Worm (Caenorhabditis elegans) whole organism, midembryonic: ENCODE data around the gene blos-4.
A peak's percentile ranks its signal among the peaks of the same experiment; 100 is the strongest.

Experiments used
- T22C8.4 ChIP-seq: fragments of 200-800 bp; sonication (Bioruptor generic); IDR thresholded peaks from 2 replicates; pipeline ENCODE4 v1.3.6; 2022; ENCODE audit warnings: missing genetic modification characterization, missing compliant biosample characterization
- cog-1 ChIP-seq: sonication (generic microtip); optimal IDR thresholded peaks from 2 replicates; lab custom pipeline; 2016; ENCODE audit warnings: missing genetic modification characterization, missing compliant biosample characterization
- flt-1 ChIP-seq: fragments of 200-800 bp; sonication (Bioruptor generic); IDR thresholded peaks from 2 replicates; pipeline ENCODE4 v1.3.6; 2022; ENCODE audit warnings: missing genetic modification characterization, missing compliant biosample characterization
- klf-2 ChIP-seq: fragments of 200-800 bp; sonication (Bioruptor generic); conservative IDR thresholded peaks from 2 replicates; pipeline ENCODE4 v1.3.6; 2022; ENCODE audit warnings: missing genetic modification reagents, missing genetic modification characterization, missing compliant biosample characterization
- med-1 ChIP-seq: sonication (generic microtip); optimal IDR thresholded peaks from 2 replicates; lab custom pipeline; 2017; ENCODE audit warnings: missing genetic modification characterization, mild to moderate bottlenecking, missing compliant biosample characterization, antibody characterized with exemption, missing genetic modification reagents; ENCODE audit not compliant: insufficient read depth
- ref-1 ChIP-seq: fragments of 200-800 bp; sonication (Bioruptor generic); conservative IDR thresholded peaks from 2 replicates; pipeline ENCODE4 v1.3.6; 2022; ENCODE audit warnings: missing genetic modification reagents, missing genetic modification characterization, missing compliant biosample characterization
- tab-1 ChIP-seq: fragments of 200-800 bp; sonication (Bioruptor generic); IDR thresholded peaks from 2 replicates; pipeline ENCODE4 v1.3.6; 2022; ENCODE audit warnings: missing genetic modification characterization, missing compliant biosample characterization
- ztf-23 ChIP-seq: fragments of 200-800 bp; sonication (Bioruptor generic); IDR thresholded peaks from 2 replicates; pipeline ENCODE4 v1.3.6; 2022; ENCODE audit warnings: missing genetic modification reagents, missing genetic modification characterization, missing compliant biosample characterization
- ztf-29 ChIP-seq: fragments of 200-800 bp; sonication (Bioruptor generic); IDR thresholded peaks from 2 replicates; pipeline ENCODE4 v1.3.6; 2022; ENCODE audit warnings: missing genetic modification reagents, missing genetic modification characterization, missing compliant biosample characterization

The blos-4 gene

ce11 chrII:6248029-6248428 lies 3.0 kb downstream of the blos-4 start:
- TF ChIP-seq tab-1 (GFP tag; lab: Robert Waterston, UW), result no peak
- TF ChIP-seq klf-2 (GFP tag; lab: Robert Waterston, UW), result no peak
- no peak for TF ChIP-seq flt-1 (GFP tag; lab: Robert Waterston, UW)
- no peak for TF ChIP-seq cog-1
- no peak for TF ChIP-seq ztf-23 (GFP tag; lab: Robert Waterston, UW)
- no peak for TF ChIP-seq ref-1
- no peak for TF ChIP-seq med-1 (GFP tag; lab: Kevin White, UChicago)
- no peak for TF ChIP-seq T22C8.4
- TF ChIP-seq ztf-29, result no peak

ce11 chrII:6248503-6248902 lies 3.5 kb downstream of the blos-4 start:
- TF ChIP-seq ztf-29 (peak; percentile 66), flt-1 (GFP tag; lab: Robert Waterston, UW) (peak; percentile 92), med-1 (GFP tag; lab: Kevin White, UChicago) (peak; percentile 20), ref-1 (peak; percentile 83), ztf-23 (GFP tag; lab: Robert Waterston, UW) (peak; percentile 90), tab-1 (GFP tag; lab: Robert Waterston, UW) (peak; percentile 91), klf-2 (GFP tag; lab: Robert Waterston, UW) (peak; percentile 71), T22C8.4 (no peak; the same call in 1 of the 2 replicates), cog-1 (peak; percentile 43)

- TF ChIP-seq ref-1 (no peak), flt-1 (GFP tag; lab: Robert Waterston, UW) (0 out of 2 replicates have a peak, but pooled peaks have one; percentile 51)
Observed at ce11 chrII:6250782-6251461, 5.9 kb downstream of the blos-4 start, which contains the start of gene phb-2. TSS of gene phb-2 (plus strand) at chrII:6251411.

ce11 chrII:6252707-6253106 lies 7.7 kb downstream of the blos-4 start:
- no peak for TF ChIP-seq ztf-23 (GFP tag; lab: Robert Waterston, UW)
- TF ChIP-seq flt-1 (GFP tag; lab: Robert Waterston, UW), result no peak
- no peak for TF ChIP-seq ztf-29
- no peak for TF ChIP-seq ref-1
- TF ChIP-seq tab-1 (GFP tag; lab: Robert Waterston, UW), result no peak
- no peak for TF ChIP-seq klf-2 (GFP tag; lab: Robert Waterston, UW)
- no peak for TF ChIP-seq T22C8.4
- no peak for TF ChIP-seq med-1 (GFP tag; lab: Kevin White, UChicago)

- no peak for TF ChIP-seq T22C8.4
- TF ChIP-seq flt-1 (GFP tag; lab: Robert Waterston, UW), result no peak
- no peak for TF ChIP-seq ref-1
- no peak for TF ChIP-seq ztf-29
Observed at ce11 chrII:6256024-6256423, 11.0 kb downstream of the blos-4 start, which contains the start of gene F13H8.5. TSS of gene F13H8.5 (minus strand) at chrII:6256124.

- no peak for TF ChIP-seq ztf-23 (GFP tag; lab: Robert Waterston, UW)
- no peak for TF ChIP-seq cog-1
- TF ChIP-seq flt-1 (GFP tag; lab: Robert Waterston, UW), result no peak
- no peak for TF ChIP-seq T22C8.4
- TF ChIP-seq ref-1, result no peak
- no peak for TF ChIP-seq tab-1 (GFP tag; lab: Robert Waterston, UW)
- TF ChIP-seq med-1 (GFP tag; lab: Kevin White, UChicago), result no peak
- no peak for TF ChIP-seq klf-2 (GFP tag; lab: Robert Waterston, UW)
- no peak for TF ChIP-seq ztf-29
Observed at ce11 chrII:6257220-6257877, 12.3 kb downstream of the blos-4 start.

ce11 chrII:6259867-6260266 lies 14.8 kb downstream of the blos-4 start, which contains the start of gene F13H8.11:
TSS of gene F13H8.11 (minus strand) at chrII:6260021.
- TF ChIP-seq klf-2 (GFP tag; lab: Robert Waterston, UW) (no peak), cog-1 (no peak), ref-1 (no peak), med-1 (GFP tag; lab: Kevin White, UChicago) (no peak), T22C8.4 (no peak), flt-1 (GFP tag; lab: Robert Waterston, UW) (no peak), tab-1 (GFP tag; lab: Robert Waterston, UW) (no peak), ztf-23 (GFP tag; lab: Robert Waterston, UW) (no peak), ztf-29 (no peak)

ce11 chrII:6260684-6261083 lies 15.6 kb downstream of the blos-4 start, which contains the start of gene nmgp-1:
TSS of gene nmgp-1 (plus strand) at chrII:6260857.
- TF ChIP-seq tab-1 (GFP tag; lab: Robert Waterston, UW), result no peak
- no peak for TF ChIP-seq ztf-29
- TF ChIP-seq cog-1, result no peak
- no peak for TF ChIP-seq ztf-23 (GFP tag; lab: Robert Waterston, UW)
- no peak for TF ChIP-seq klf-2 (GFP tag; lab: Robert Waterston, UW)
- no peak for TF ChIP-seq T22C8.4

- TF ChIP-seq tab-1 (GFP tag; lab: Robert Waterston, UW) (no peak), T22C8.4 (no peak), ztf-29 (no peak), flt-1 (GFP tag; lab: Robert Waterston, UW) (no peak), med-1 (GFP tag; lab: Kevin White, UChicago) (no peak)
Observed at ce11 chrII:6262222-6262621, 17.2 kb downstream of the blos-4 start, which contains the start of gene F13H8.12. TSS of gene F13H8.12 (plus strand) at chrII:6262522.

- TF ChIP-seq med-1 (GFP tag; lab: Kevin White, UChicago) (no peak), ref-1 (no peak), T22C8.4 (no peak), klf-2 (GFP tag; lab: Robert Waterston, UW) (no peak), cog-1 (no peak), ztf-23 (GFP tag; lab: Robert Waterston, UW) (no peak), ztf-29 (no peak), flt-1 (GFP tag; lab: Robert Waterston, UW) (no peak), tab-1 (GFP tag; lab: Robert Waterston, UW) (no peak)
Observed at ce11 chrII:6263685-6264084, 18.6 kb downstream of the blos-4 start, which contains the start of gene F13H8.3. TSS of gene F13H8.3 (plus strand) at chrII:6263985.
